Fruit fly (Drosophila melanogaster) whole organism, prepupa: ENCODE results near the gene RPA3.

Experiments used
- CG6808 ChIP-seq: fragments of 200-800 bp; sonication (Bioruptor generic); optimal IDR thresholded peaks from 3 replicates; lab custom pipeline; 2017; ENCODE audit warnings: missing biosample characterization, missing genetic modification characterization, mild to moderate bottlenecking, moderate library complexity, missing genetic modification reagents
- OdsH ChIP-seq: fragments of 200-800 bp; sonication (Bioruptor generic); optimal IDR thresholded peaks from 3 replicates; lab custom pipeline; 2016; ENCODE audit warnings: missing biosample characterization, missing genetic modification characterization

DNA sequence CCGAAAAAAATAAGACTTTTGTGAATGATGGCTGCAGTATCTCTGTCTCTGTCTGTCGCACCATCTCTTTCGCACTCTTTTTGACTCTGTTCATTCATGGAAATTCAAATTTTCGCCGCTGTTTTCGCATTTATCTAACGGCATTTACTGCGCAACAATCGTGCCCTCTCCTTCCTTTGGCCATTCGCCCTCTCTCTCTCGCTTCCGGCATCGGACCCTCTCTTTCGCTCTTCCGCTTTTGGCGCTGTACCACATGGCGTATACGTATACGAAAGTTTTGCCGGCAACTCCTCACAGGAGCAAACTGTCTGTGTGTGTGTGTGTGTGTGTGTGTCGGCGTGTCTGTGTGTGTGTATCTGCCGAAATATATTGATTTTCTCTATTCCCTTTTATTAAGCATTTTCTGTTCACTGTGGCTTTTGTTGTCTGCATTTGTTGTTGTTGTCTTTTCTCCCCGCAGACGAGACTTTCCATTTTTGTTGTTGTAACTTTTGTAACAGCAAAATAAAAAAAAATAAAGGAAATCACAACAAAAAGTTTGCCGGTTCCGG lies 29.0 kb upstream of the RPA3 start:
- TF ChIP-seq CG6808 (GFP tag; lab: Kevin White, UChicago), result no peak
- TF ChIP-seq OdsH (GFP tag; lab: Kevin White, UChicago), result no peak
